Worm (Caenorhabditis elegans) whole organism, young adult: ENCODE data around the gene nhr-258.

Experiments
- T07F8.4 ChIP-seq: sonication (generic microtip); optimal IDR thresholded peaks from 2 replicates; lab custom pipeline; 2016; ENCODE audit warnings: mild to moderate bottlenecking, missing genetic modification characterization, moderate library complexity, missing compliant biosample characterization
- T26A5.8 ChIP-seq: sonication (generic microtip); optimal IDR thresholded peaks from 2 replicates; lab custom pipeline; 2016; ENCODE audit warnings: missing genetic modification characterization, missing compliant biosample characterization
- Y67H2A.10 ChIP-seq: fragments of 200-800 bp; sonication (Bioruptor generic); conservative IDR thresholded peaks from 2 replicates; pipeline ENCODE4 v1.3.6; 2022; ENCODE audit warnings: missing genetic modification reagents, missing genetic modification characterization, missing compliant biosample characterization
- ets-4 ChIP-seq: fragments of 200-800 bp; sonication (Bioruptor generic); optimal IDR thresholded peaks from 2 replicates; lab custom pipeline; 2018; ENCODE audit warnings: mild to moderate bottlenecking, missing genetic modification characterization, missing compliant biosample characterization
- pha-4 ChIP-seq: fragments of 150-350 bp; sonication (generic microtip); optimal IDR thresholded peaks from 2 replicates; lab custom pipeline; 2014; ENCODE audit warnings: missing biosample characterization, missing genetic modification reagents, missing genetic modification characterization
- unc-130 ChIP-seq: sonication (generic microtip); optimal IDR thresholded peaks from 2 replicates; lab custom pipeline; 2016; ENCODE audit warnings: missing genetic modification reagents, missing genetic modification characterization, missing compliant biosample characterization

ce11 chrIV:8070934-8071333, 26.2 kb downstream of the nhr-258 start:
- TF ChIP-seq T07F8.4 (tag; lab: Kevin White, UChicago) (no peak), T26A5.8 (no peak), unc-130 (GFP tag; lab: Kevin White, UChicago) (no peak), ets-4 (GFP tag; lab: Kevin White, UChicago) (no peak), Y67H2A.10 (GFP tag; lab: Robert Waterston, UW) (no peak), pha-4 (tag; lab: Kevin White, UChicago) (no peak)
